Fruit fly (Drosophila melanogaster) whole organism: ENCODE measurements around the gene Eh.

Source experiments
- CG8478 ChIP-seq: fragments of >200 bp; optimal IDR thresholded peaks from 2 replicates; lab custom pipeline; 2018; ENCODE audit warnings: inconsistent platforms
- Dll ChIP-seq: fragments of >200 bp; optimal IDR thresholded peaks from 2 replicates; lab custom pipeline; 2017
- EcR ChIP-seq, 2 experiments: fragments of >200 bp; optimal IDR thresholded peaks; 2 replicates each; lab custom pipeline; 2017; ENCODE audit warnings: missing biosample characterization in 2 of 2, missing genetic modification characterization in 2 of 2, missing genetic modification reagents in 2 of 2
- psq ChIP-seq: fragments of >200 bp; optimal IDR thresholded peaks from 2 replicates; lab custom pipeline; 2017
- usp ChIP-seq: fragments of >200 bp; optimal IDR thresholded peaks from 2 replicates; lab custom pipeline; 2017; ENCODE audit warnings: missing biosample characterization, missing genetic modification characterization, mixed read lengths

dm6 chr3R:17492071-17492470 lies 43.4 kb upstream of the Eh start:
- TF ChIP-seq Dll, result no peak
- no peak for TF ChIP-seq EcR (GFP tag; optimal IDR thresholded peaks at IDR 0.05; lab: Kevin White, UChicago)
- TF ChIP-seq CG8478 (lab: Kevin White, UChicago), result no peak
- no peak for TF ChIP-seq psq
- TF ChIP-seq usp (GFP tag; lab: Kevin White, UChicago), result no peak
